Worm (Caenorhabditis elegans): ENCODE results near the gene Y51H4A.23.

Gene Y51H4A.23

ce11 chrIV:16706950-16707349 is 15.8 kb upstream of the Y51H4A.23 start:
- TF ChIP-seq npax-4 (tag; optimal IDR thresholded peaks at IDR 0.05) (no peak), elt-4 (tag; optimal IDR thresholded peaks at IDR 0.05) (no peak), pros-1 (tag; optimal IDR thresholded peaks at IDR 0.05) (no peak), ceh-14 (tag; optimal IDR thresholded peaks at IDR 0.05) (no peak), tbx-7 (tag; optimal IDR thresholded peaks at IDR 0.05) (no peak), che-1 (tag; optimal IDR thresholded peaks at IDR 0.05) (no peak), T23F11.4 (GFP tag; optimal IDR thresholded peaks at IDR 0.05) (no peak), syd-9 (tag; optimal IDR thresholded peaks at IDR 0.05) (no peak), fax-1 (tag; optimal IDR thresholded peaks at IDR 0.05) (no peak), hlh-30 (tag; optimal IDR thresholded peaks at IDR 0.05; ENCODE audit: insufficient read depth) (no peak), nfya-1 (tag; optimal IDR thresholded peaks at IDR 0.05) (no peak), dmd-4 (tag; optimal IDR thresholded peaks at IDR 0.05; ENCODE audit: borderline replicate concordance) (no peak), unc-3 (GFP tag; conservative IDR thresholded peaks at IDR 0.05) (no peak), unc-3 (tag; optimal IDR thresholded peaks at IDR 0.05) (no peak), K09A11.1 (tag; optimal IDR thresholded peaks at IDR 0.05; ENCODE audit: insufficient read depth) (no peak), ceh-19 (GFP tag; optimal IDR thresholded peaks at IDR 0.05) (no peak), ztf-16 (tag; optimal IDR thresholded peaks at IDR 0.05) (no peak), ttx-3 (tag; optimal IDR thresholded peaks at IDR 0.05) (no peak), lin-11 (tag; optimal IDR thresholded peaks at IDR 0.05) (no peak), ceh-6 (GFP tag; optimal IDR thresholded peaks at IDR 0.05) (no peak)

ce11 chrIV:16709713-16710112 is 13.0 kb upstream of the Y51H4A.23 start:
- TF ChIP-seq Y22D7AL.16 (tag; optimal IDR thresholded peaks at IDR 0.05) (no peak), sox-4 (tag; optimal IDR thresholded peaks at IDR 0.05) (no peak), hlh-6 (tag; optimal IDR thresholded peaks at IDR 0.05) (no peak)

- TF ChIP-seq T23F11.4 (GFP tag; optimal IDR thresholded peaks at IDR 0.05) (no peak), fkh-10 (GFP tag; optimal IDR thresholded peaks at IDR 0.05) (no peak), nhr-232 (tag; optimal IDR thresholded peaks at IDR 0.05) (no peak), ahr-1 (tag; optimal IDR thresholded peaks at IDR 0.05) (no peak), K09A11.1 (tag; optimal IDR thresholded peaks at IDR 0.05; ENCODE audit: insufficient read depth) (no peak), dmd-4 (tag; optimal IDR thresholded peaks at IDR 0.05; ENCODE audit: borderline replicate concordance) (no peak), hlh-13 (GFP tag; optimal IDR thresholded peaks at IDR 0.05) (no peak), ceh-6 (GFP tag; optimal IDR thresholded peaks at IDR 0.05) (no peak), ama-1 (optimal IDR thresholded peaks at IDR 0.05) (no peak), pha-2 (tag; optimal IDR thresholded peaks at IDR 0.05) (no peak), pat-9 (tag; optimal IDR thresholded peaks at IDR 0.05) (no peak)
Measured at ce11 chrIV:16710312-16710711, 12.4 kb upstream of the Y51H4A.23 start.

ce11 chrIV:16718651-16719050 is 4.1 kb upstream of the Y51H4A.23 start:
- TF ChIP-seq syd-9 (tag; optimal IDR thresholded peaks at IDR 0.05) (no peak), ceh-14 (tag; optimal IDR thresholded peaks at IDR 0.05) (no peak), pha-4 (tag; optimal IDR thresholded peaks at IDR 0.05) (no peak)

ce11 chrIV:16720412-16720811 is 2.3 kb upstream of the Y51H4A.23 start, which contains the start of gene Y51H4A.22:
Y51H4A.22 (plus strand) TSS chrIV:16720712.
- TF ChIP-seq hlh-30 (tag; optimal IDR thresholded peaks at IDR 0.05; ENCODE audit: insufficient read depth) (no peak), hlh-13 (GFP tag; optimal IDR thresholded peaks at IDR 0.05) (no peak), ceh-22 (tag; optimal IDR thresholded peaks at IDR 0.05) (no peak), zip-5 (tag; optimal IDR thresholded peaks at IDR 0.05) (no peak), pag-3 (tag; optimal IDR thresholded peaks at IDR 0.05; ENCODE audit: borderline replicate concordance) (no peak), nhr-11 (tag; optimal IDR thresholded peaks at IDR 0.05) (no peak), ztf-16 (tag; optimal IDR thresholded peaks at IDR 0.05) (no peak), unc-55 (GFP tag; optimal IDR thresholded peaks at IDR 0.05) (no peak), T23F11.4 (GFP tag; optimal IDR thresholded peaks at IDR 0.05) (no peak), ahr-1 (tag; optimal IDR thresholded peaks at IDR 0.05) (no peak), unc-86 (tag; optimal IDR thresholded peaks at IDR 0.05) (no peak)

All from whole organism, late embryonic.